ENCODE assay signal across 2 worm cellular contexts in genomic region chrIII:7854494-7855184, ce11.
TF ChIP-seq lines count a peak whose summit lies in the region.

TSS of gene rpl-35 (plus strand) at chrIII:7855134.

TF ChIP-seq in whole organism, L1 larva, 84 proteins besides CTCF, POLR2A, EP300 and RAD21 (continued from another document):
- peak; percentile 98 for TF ChIP-seq elt-2 (tag; optimal IDR thresholded peaks at IDR 0.05; lab: Kevin White, UChicago)
- TF ChIP-seq egl-13 (tag; optimal IDR thresholded peaks at IDR 0.05; lab: Kevin White, UChicago): peak; percentile 99
- peak; percentile 98 for TF ChIP-seq zip-4 (GFP tag; optimal IDR thresholded peaks at IDR 0.05; lab: Kevin White, UChicago)
- peak; percentile 100 for TF ChIP-seq nhr-90 (tag; optimal IDR thresholded peaks at IDR 0.05; lab: Kevin White, UChicago; ENCODE audit: poor library complexity)
- TF ChIP-seq ztf-11 (tag; optimal IDR thresholded peaks at IDR 0.05; lab: Kevin White, UChicago): peak in 1 of 2 experiments; percentile 99
- peak; percentile 91 for TF ChIP-seq ces-1 (GFP tag; optimal IDR thresholded peaks at IDR 0.05; lab: Kevin White, UChicago)
- peak; percentile 95 for TF ChIP-seq nhr-84 (tag; optimal IDR thresholded peaks at IDR 0.05; lab: Kevin White, UChicago)
- peak; percentile 100 for TF ChIP-seq dpl-1 (GFP tag; optimal IDR thresholded peaks at IDR 0.05; lab: Kevin White, UChicago)
- TF ChIP-seq tlp-1 (tag; optimal IDR thresholded peaks at IDR 0.05; lab: Kevin White, UChicago): no peak
- peak; percentile 99 for TF ChIP-seq lin-15B (tag; optimal IDR thresholded peaks at IDR 0.05; lab: Kevin White, UChicago)
- TF ChIP-seq mab-9 (GFP tag; IDR thresholded peaks at IDR 0.05; lab: Robert Waterston, UW): peak; percentile 100
- TF ChIP-seq skn-1 (tag; optimal IDR thresholded peaks at IDR 0.05; lab: Kevin White, UChicago): peak; percentile 99
- peak; percentile 100 for TF ChIP-seq rnt-1 (tag; optimal IDR thresholded peaks at IDR 0.05; lab: Kevin White, UChicago)
- peak; percentile 100 for TF ChIP-seq snu-23 (GFP tag; optimal IDR thresholded peaks at IDR 0.05; lab: Kevin White, UChicago)
- peak; percentile 98 for TF ChIP-seq C04F5.9 (tag; optimal IDR thresholded peaks at IDR 0.05; lab: Kevin White, UChicago)
- peak; percentile 98 for TF ChIP-seq aha-1 (tag; optimal IDR thresholded peaks at IDR 0.05; lab: Kevin White, UChicago)
- TF ChIP-seq mep-1 (tag; optimal IDR thresholded peaks at IDR 0.05; lab: Kevin White, UChicago): peak; percentile 99
- TF ChIP-seq F16B12.6 (tag; optimal IDR thresholded peaks at IDR 0.05; lab: Kevin White, UChicago): peak; percentile 89
- TF ChIP-seq unc-98 (GFP tag; IDR thresholded peaks at IDR 0.05; lab: Robert Waterston, UW): peak; percentile 89; the same call in 1 of the 2 replicates
- TF ChIP-seq lin-13 (GFP tag; optimal IDR thresholded peaks at IDR 0.05; lab: Kevin White, UChicago): peak; percentile 100
- peak; percentile 100 for TF ChIP-seq isw-1 (GFP tag; IDR thresholded peaks at IDR 0.05; lab: Robert Waterston, UW)
- TF ChIP-seq nhr-237 (tag; optimal IDR thresholded peaks at IDR 0.05; lab: Kevin White, UChicago): peak; percentile 99
- peak; percentile 98 for TF ChIP-seq fkh-4 (tag; optimal IDR thresholded peaks at IDR 0.05; lab: Kevin White, UChicago; ENCODE audit: borderline replicate concordance)
- TF ChIP-seq hlh-4 (tag; optimal IDR thresholded peaks at IDR 0.05; lab: Kevin White, UChicago): peak; percentile 77
- peak; percentile 100 for TF ChIP-seq fkh-8 (tag; optimal IDR thresholded peaks at IDR 0.05; lab: Kevin White, UChicago)

TF ChIP-seq in whole organism, young adult, 124 proteins besides CTCF, POLR2A, EP300 and RAD21 (continued from another document):
- TF ChIP-seq ztf-26 (tag; optimal IDR thresholded peaks at IDR 0.05; lab: Kevin White, UChicago) (peak; percentile 98), B0336.3 (GFP tag; IDR thresholded peaks at IDR 0.05; lab: Robert Waterston, UW) (peak; percentile 100), ztf-6 (GFP tag; IDR thresholded peaks at IDR 0.05; lab: Robert Waterston, UW) (peak; percentile 98), lin-40 (tag; optimal IDR thresholded peaks at IDR 0.05; lab: Kevin White, UChicago) (peak; percentile 99), ceh-91 (GFP tag; IDR thresholded peaks at IDR 0.05; lab: Robert Waterston, UW) (peak; percentile 99), sea-2 (GFP tag; IDR thresholded peaks at IDR 0.05; lab: Robert Waterston, UW) (peak; percentile 93), tbx-9 (tag; optimal IDR thresholded peaks at IDR 0.05; lab: Kevin White, UChicago; ENCODE audit: borderline replicate concordance) (peak; percentile 48), dpl-1 (GFP tag; optimal IDR thresholded peaks at IDR 0.05; lab: Kevin White, UChicago) (peak; percentile 100), F23B12.7 (tag; optimal IDR thresholded peaks at IDR 0.05; lab: Kevin White, UChicago; ENCODE audit: insufficient read depth) (peak; percentile 99), madf-3 (GFP tag; IDR thresholded peaks at IDR 0.05; lab: Robert Waterston, UW) (peak; percentile 99), nfyb-1 (GFP tag; IDR thresholded peaks at IDR 0.05; lab: Robert Waterston, UW) (peak; percentile 99), C06A6.2 (GFP tag; conservative IDR thresholded peaks at IDR 0.05; lab: Robert Waterston, UW) (peak; percentile 99), ztf-22 (GFP tag; optimal IDR thresholded peaks at IDR 0.05; lab: Kevin White, UChicago) (peak; percentile 96), zfh-2 (GFP tag; conservative IDR thresholded peaks at IDR 0.05; lab: Robert Waterston, UW) (no peak; the same call in 1 of the 2 replicates), lsy-27 (tag; optimal IDR thresholded peaks at IDR 0.05; lab: Kevin White, UChicago; ENCODE audit: borderline replicate concordance, insufficient read depth) (peak; percentile 86), ets-4 (GFP tag; optimal IDR thresholded peaks at IDR 0.05; lab: Kevin White, UChicago) (peak; percentile 99), nfya-2 (GFP tag; IDR thresholded peaks at IDR 0.05; lab: Robert Waterston, UW) (peak; percentile 96), nhr-179 (tag; optimal IDR thresholded peaks at IDR 0.05; lab: Kevin White, UChicago) (no peak), egrh-3 (GFP tag; IDR thresholded peaks at IDR 0.05; lab: Robert Waterston, UW) (peak; percentile 85), F52B5.7 (tag; optimal IDR thresholded peaks at IDR 0.05; lab: Kevin White, UChicago) (peak; percentile 99), tbp1 (GFP tag; optimal IDR thresholded peaks at IDR 0.05; lab: Kevin White, UChicago) (peak; percentile 83), lsl-1 (GFP tag; optimal IDR thresholded peaks at IDR 0.05; lab: Kevin White, UChicago) (peak; percentile 97), B0019.2 (GFP tag; conservative IDR thresholded peaks at IDR 0.05; lab: Robert Waterston, UW) (peak; percentile 99), F39B2.1 (GFP tag; IDR thresholded peaks at IDR 0.05; lab: Robert Waterston, UW) (peak; percentile 95), F10E7.11 (tag; optimal IDR thresholded peaks at IDR 0.05; lab: Kevin White, UChicago) (peak; percentile 89), cebp-1 (GFP tag; IDR thresholded peaks at IDR 0.05; lab: Robert Waterston, UW) (peak; percentile 97), cebp-1 (tag; optimal IDR thresholded peaks at IDR 0.05; lab: Kevin White, UChicago) (peak; percentile 99)
TF ChIP-seq in whole organism, young adult: peak in this region for 117.
